Fruit fly (Drosophila melanogaster) Kc167 (cell line): ENCODE measurements around the gene Teh2.

Experiments
- Myc ChIP-seq: fragments of >200 bp; optimal IDR thresholded peaks from 2 replicates; lab custom pipeline; 2017; ENCODE audit warnings: missing external identifiers
- Sin3A ChIP-seq: fragments of >200 bp; optimal IDR thresholded peaks from 2 replicates; lab custom pipeline; 2018; ENCODE audit warnings: missing external identifiers
- h ChIP-seq: fragments of >200 bp; optimal IDR thresholded peaks from 3 replicates; lab custom pipeline; 2018; ENCODE audit warnings: missing external identifiers
- insv ChIP-seq: fragments of >200 bp; optimal IDR thresholded peaks from 3 replicates; lab custom pipeline; 2018; ENCODE audit warnings: missing external identifiers
- psq ChIP-seq: fragments of >200 bp; optimal IDR thresholded peaks from 2 replicates; lab custom pipeline; 2017; ENCODE audit warnings: missing external identifiers
- ttk ChIP-seq: sonication (Bioruptor generic); optimal IDR thresholded peaks from 2 replicates; lab custom pipeline; 2017; ENCODE audit warnings: missing external identifiers

Gene Teh2

dm6 chr3L:4225647-4226470 lies 38.0 kb upstream of the Teh2 start:
- no peak for TF ChIP-seq h (lab: Kevin White, UChicago)
- TF ChIP-seq Myc, result no peak
- TF ChIP-seq insv (lab: Kevin White, UChicago), result no peak
- no peak for TF ChIP-seq psq
- TF ChIP-seq Sin3A (lab: Kevin White, UChicago), result no peak
- TF ChIP-seq ttk (lab: Kevin White, UChicago), result no peak

dm6 chr3L:4221792-4222191 lies 34.0 kb upstream of the Teh2 start:
- TF ChIP-seq Myc (no peak), Sin3A (lab: Kevin White, UChicago) (no peak), psq (no peak), ttk (lab: Kevin White, UChicago) (no peak), insv (lab: Kevin White, UChicago) (no peak), h (lab: Kevin White, UChicago) (no peak)

DNA sequence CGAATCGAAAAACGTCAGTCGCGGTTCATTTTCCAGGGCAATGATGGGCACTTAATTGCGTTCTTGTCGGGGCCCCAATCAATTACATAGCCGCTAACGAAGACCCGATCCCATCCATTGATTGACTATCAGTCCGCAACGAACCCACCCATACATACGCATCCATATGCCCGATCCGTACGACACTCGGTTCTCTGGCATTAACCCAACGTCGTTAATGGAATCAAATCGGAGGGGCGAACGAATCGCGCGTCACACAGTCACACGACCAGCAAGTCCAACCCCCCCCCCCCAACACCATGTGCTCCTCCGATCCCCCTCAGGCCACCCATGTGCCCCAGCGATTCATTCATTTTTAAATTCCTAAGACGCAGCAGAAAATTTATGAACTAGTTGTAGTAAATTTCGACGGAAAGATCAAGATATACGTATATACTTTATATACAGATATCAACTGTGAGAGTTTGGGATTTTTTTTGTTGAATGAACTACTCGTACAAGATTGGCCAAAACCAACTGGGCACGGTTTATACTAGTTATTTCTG lies 33.5 kb upstream of the Teh2 start:
- TF ChIP-seq Sin3A (lab: Kevin White, UChicago) (no peak), ttk (lab: Kevin White, UChicago) (no peak), insv (lab: Kevin White, UChicago) (no peak), h (lab: Kevin White, UChicago) (no peak), Myc (no peak), psq (no peak)

DNA sequence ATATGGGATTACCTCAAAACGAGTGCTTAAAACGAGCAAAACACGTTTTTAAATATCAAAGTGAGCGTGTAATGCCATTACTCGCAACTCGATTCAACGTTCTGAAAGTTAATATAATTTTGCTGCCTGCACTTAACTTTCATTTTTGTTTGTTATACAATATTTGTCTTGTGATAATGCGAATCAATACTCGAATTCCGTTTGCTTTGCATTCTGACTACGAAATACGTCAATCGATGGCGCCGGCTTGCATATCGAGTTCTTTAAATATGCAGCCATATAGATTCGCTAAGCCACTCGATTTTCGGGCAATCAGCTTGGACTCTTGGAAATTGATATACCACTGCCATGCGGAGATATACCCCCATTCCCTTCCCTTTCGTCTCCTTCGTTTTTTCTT lies 32.9 kb upstream of the Teh2 start:
- TF ChIP-seq psq (no peak), Sin3A (lab: Kevin White, UChicago) (no peak), insv (lab: Kevin White, UChicago) (no peak), h (lab: Kevin White, UChicago) (no peak), ttk (lab: Kevin White, UChicago) (no peak), Myc (no peak)

DNA sequence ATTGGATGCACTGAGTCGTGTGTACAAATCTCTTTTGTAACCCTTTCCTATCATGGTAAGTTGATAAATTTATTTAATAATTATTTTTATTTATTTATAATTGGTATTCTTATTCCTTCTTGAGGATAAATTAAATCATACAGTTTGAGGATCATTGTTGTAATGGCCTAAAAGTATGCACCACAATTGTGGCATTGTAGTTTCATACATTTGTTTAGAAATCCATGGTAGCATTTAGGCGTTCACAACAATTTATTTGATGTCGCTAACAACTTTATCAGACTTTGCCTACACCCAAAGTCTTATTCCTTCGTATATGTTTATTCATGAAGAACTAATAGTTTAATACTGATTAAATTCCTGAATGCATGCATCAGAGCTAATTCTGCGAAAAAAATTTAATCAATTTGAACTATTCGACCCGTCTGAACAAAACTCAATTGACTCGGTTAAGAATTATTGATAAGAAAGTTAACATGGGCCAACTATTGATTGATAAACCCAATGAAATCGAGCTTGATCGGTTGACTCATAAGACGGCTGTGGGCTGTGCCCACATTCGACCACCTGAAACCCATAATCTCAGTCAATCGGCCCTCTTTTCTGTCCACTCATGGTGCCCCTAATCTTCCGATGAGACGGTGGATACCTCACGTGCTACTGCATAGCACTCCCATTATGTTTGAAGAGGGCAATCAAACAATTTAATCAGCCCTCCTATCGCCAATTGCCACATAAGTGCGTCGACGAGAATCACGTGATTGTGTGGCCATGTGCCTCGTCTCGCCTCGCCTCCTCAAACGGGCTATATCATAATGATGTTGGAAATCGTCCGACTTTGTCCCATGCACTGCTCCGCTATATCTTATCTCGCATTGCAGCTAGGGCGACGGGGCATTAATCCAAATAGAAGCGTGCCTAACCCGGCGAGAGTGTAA lies 31.7 kb upstream of the Teh2 start:
- TF ChIP-seq insv (lab: Kevin White, UChicago), result no peak
- TF ChIP-seq psq, result no peak
- no peak for TF ChIP-seq h (lab: Kevin White, UChicago)
- TF ChIP-seq Sin3A (lab: Kevin White, UChicago), result no peak
- no peak for TF ChIP-seq ttk (lab: Kevin White, UChicago)
- TF ChIP-seq Myc, result no peak

DNA sequence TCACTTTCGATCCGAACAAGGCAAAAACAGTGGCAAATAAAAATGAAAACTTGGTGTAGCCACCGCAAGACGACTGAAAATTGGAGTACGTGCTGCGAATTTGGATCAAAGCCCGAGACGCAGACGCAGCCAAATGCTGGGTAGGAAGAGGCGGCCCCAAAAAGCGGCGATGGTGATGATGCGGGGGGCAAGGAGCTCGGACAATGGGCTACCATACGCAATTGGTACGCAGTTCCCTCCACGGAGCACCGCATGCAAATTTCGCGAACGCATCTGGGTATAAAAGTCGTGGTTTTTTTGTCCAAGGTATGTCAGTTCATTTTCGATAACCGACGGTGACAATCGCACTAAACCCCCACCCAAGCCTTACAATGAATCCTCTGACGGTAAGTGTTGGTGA lies 27.3 kb upstream of the Teh2 start, which contains the start of gene Cpr64Ad:
Cpr64Ad (plus strand) TSS at position 301 of the 400 bp plus-strand sequence.
- TF ChIP-seq ttk (lab: Kevin White, UChicago) (no peak), Sin3A (lab: Kevin White, UChicago) (no peak), insv (lab: Kevin White, UChicago) (no peak), psq (no peak), Myc (no peak), h (lab: Kevin White, UChicago) (no peak)

dm6 chr3L:4212815-4213214 lies 25.0 kb upstream of the Teh2 start, which contains the start of gene Cpr64Ac:
Gene Cpr64Ac (minus strand): TSS chr3L:4212915.
- TF ChIP-seq Sin3A (lab: Kevin White, UChicago) (no peak), h (lab: Kevin White, UChicago) (no peak), psq (no peak), insv (lab: Kevin White, UChicago) (no peak), ttk (lab: Kevin White, UChicago) (no peak), Myc (no peak)

- TF ChIP-seq Sin3A (lab: Kevin White, UChicago), result no peak
- no peak for TF ChIP-seq ttk (lab: Kevin White, UChicago)
- TF ChIP-seq h (lab: Kevin White, UChicago), result no peak
- TF ChIP-seq psq, result no peak
- TF ChIP-seq Myc, result no peak
- TF ChIP-seq insv (lab: Kevin White, UChicago), result no peak
Observed at dm6 chr3L:4211440-4211839, 23.6 kb upstream of the Teh2 start, which contains the start of gene Cpr64Ab. Gene Cpr64Ab (minus strand): TSS chr3L:4211540.

DNA sequence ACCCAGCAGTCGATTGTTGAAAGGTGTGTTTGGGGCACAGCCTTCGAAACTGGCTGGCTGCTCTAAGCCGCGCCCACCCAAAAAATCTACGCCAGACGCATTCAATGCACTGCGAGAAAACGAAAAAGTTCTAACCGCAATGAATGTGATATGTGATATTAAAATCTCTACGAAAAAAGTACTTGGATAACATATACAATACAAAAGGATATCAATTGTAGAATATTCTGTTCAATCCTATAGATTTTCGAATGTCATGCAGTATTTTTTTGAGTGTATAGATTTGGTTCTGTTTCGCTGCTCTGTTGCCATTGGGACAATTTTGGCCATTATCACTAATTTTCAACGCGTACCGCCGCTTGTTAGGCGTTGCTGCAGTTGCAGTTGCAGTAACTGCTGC lies 21.9 kb upstream of the Teh2 start:
- no peak for TF ChIP-seq insv (lab: Kevin White, UChicago)
- TF ChIP-seq ttk (lab: Kevin White, UChicago), result no peak
- no peak for TF ChIP-seq Myc
- no peak for TF ChIP-seq h (lab: Kevin White, UChicago)
- TF ChIP-seq Sin3A (lab: Kevin White, UChicago), result no peak
- TF ChIP-seq psq, result no peak

DNA sequence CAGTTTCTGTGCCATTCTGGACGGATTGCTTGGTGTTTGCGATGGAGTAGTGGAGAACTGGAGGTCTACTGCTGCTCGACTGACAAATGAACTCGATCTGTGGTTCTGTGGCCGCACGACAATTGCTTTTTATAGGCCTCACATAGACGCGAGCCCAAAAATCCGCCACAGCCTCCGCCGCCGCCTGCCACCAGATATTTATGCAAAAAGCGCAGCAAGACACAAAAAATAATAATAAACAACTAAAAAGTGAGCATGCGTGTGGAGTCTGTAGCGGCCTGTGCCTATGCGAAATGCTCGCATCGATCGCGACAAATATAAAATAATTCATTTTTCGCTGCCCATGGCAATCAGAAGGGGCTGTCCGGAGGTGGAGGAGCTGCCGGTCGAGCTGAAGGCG lies 21.3 kb upstream of the Teh2 start, which contains the start of gene Cpr64Aa:
Cpr64Aa (minus strand) TSS at position 101 of the 400 bp plus-strand sequence.
- TF ChIP-seq psq, result no peak
- TF ChIP-seq h (lab: Kevin White, UChicago), result no peak
- no peak for TF ChIP-seq insv (lab: Kevin White, UChicago)
- no peak for TF ChIP-seq Myc
- no peak for TF ChIP-seq Sin3A (lab: Kevin White, UChicago)

DNA sequence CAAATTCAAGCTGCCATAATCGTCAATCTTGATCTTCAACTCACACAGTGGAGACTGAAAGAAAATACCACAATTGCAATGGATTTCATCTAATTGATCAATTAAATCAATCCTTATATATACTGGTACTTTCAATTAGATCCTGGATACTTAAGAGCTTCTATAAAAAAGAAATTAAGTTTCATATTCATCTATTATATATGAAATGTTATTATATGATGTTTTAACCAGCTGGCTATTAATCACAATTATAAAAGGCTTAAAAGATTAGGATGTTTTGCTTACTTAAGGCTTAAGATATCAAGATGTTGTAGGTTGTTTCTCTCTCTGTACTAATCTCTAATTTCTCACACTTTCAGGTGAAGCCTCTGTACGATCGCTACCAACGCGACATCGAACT lies 17.0 kb upstream of the Teh2 start:
- no peak for TF ChIP-seq h (lab: Kevin White, UChicago)
- TF ChIP-seq insv (lab: Kevin White, UChicago), result no peak
- TF ChIP-seq psq, result no peak
- TF ChIP-seq ttk (lab: Kevin White, UChicago), result no peak
- TF ChIP-seq Sin3A (lab: Kevin White, UChicago), result no peak
- no peak for TF ChIP-seq Myc
